4 worm cellular contexts compared by ENCODE assay signal in genomic region chrII:10548778-10549671, ce11.
TF ChIP-seq lines count a peak whose summit lies in the region.

No protein-coding gene starts in this region.

TF ChIP-seq in whole organism, L2 larva, 48 proteins besides CTCF, POLR2A, EP300 and RAD21 (continues in another document):
- TF ChIP-seq elt-1 (tag; optimal IDR thresholded peaks at IDR 0.05; lab: Kevin White, UChicago) = no peak
- peak; percentile 82 for TF ChIP-seq mab-5 (tag; optimal IDR thresholded peaks at IDR 0.05; lab: Kevin White, UChicago)
- TF ChIP-seq nhr-11 (tag; optimal IDR thresholded peaks at IDR 0.05; lab: Kevin White, UChicago) = peak; percentile 40
- TF ChIP-seq nhr-12 (tag; optimal IDR thresholded peaks at IDR 0.05; lab: Kevin White, UChicago) = no peak
- TF ChIP-seq nhr-237 (tag; optimal IDR thresholded peaks at IDR 0.05; lab: Kevin White, UChicago) = no peak
- TF ChIP-seq dmd-4 (tag; optimal IDR thresholded peaks at IDR 0.05; lab: Kevin White, UChicago) = no peak
- no peak for TF ChIP-seq alr-1 (tag; optimal IDR thresholded peaks at IDR 0.05; lab: Kevin White, UChicago)
- TF ChIP-seq C34F6.9 (tag; optimal IDR thresholded peaks at IDR 0.05; lab: Kevin White, UChicago) = peak; percentile 90
- TF ChIP-seq aly-2 (tag; optimal IDR thresholded peaks at IDR 0.05; lab: Kevin White, UChicago) = no peak
- TF ChIP-seq lsy-2 (tag; optimal IDR thresholded peaks at IDR 0.05; lab: Kevin White, UChicago) = peak; percentile 70 to 85
- no peak for TF ChIP-seq unc-62 (GFP tag; optimal IDR thresholded peaks at IDR 0.05; lab: Kevin White, UChicago)
- no peak for TF ChIP-seq lin-39 (tag; optimal IDR thresholded peaks at IDR 0.05; lab: Kevin White, UChicago)
- no peak for TF ChIP-seq ztf-11 (tag; optimal IDR thresholded peaks at IDR 0.05; lab: Kevin White, UChicago)
- TF ChIP-seq nhr-6 (tag; optimal IDR thresholded peaks at IDR 0.05; lab: Kevin White, UChicago) = peak; percentile 29
- no peak for TF ChIP-seq unc-39 (tag; optimal IDR thresholded peaks at IDR 0.05; lab: Kevin White, UChicago)
- TF ChIP-seq lin-11 (tag; optimal IDR thresholded peaks at IDR 0.05; lab: Kevin White, UChicago) = peak; percentile 93
- TF ChIP-seq crh-2 (tag; optimal IDR thresholded peaks at IDR 0.05; lab: Kevin White, UChicago) = peak; percentile 71
- peak; percentile 86 for TF ChIP-seq lin-13 (GFP tag; optimal IDR thresholded peaks at IDR 0.05; lab: Kevin White, UChicago)
- TF ChIP-seq nhr-25 (tag; optimal IDR thresholded peaks at IDR 0.05; lab: Kevin White, UChicago) = peak; percentile 83
- TF ChIP-seq nhr-77 (tag; optimal IDR thresholded peaks at IDR 0.05; lab: Kevin White, UChicago) = no peak
- no peak for TF ChIP-seq R02D3.7 (tag; optimal IDR thresholded peaks at IDR 0.05; lab: Kevin White, UChicago)
- TF ChIP-seq nhr-10 (tag; optimal IDR thresholded peaks at IDR 0.05; lab: Kevin White, UChicago) = no peak
- TF ChIP-seq nhr-129 (tag; optimal IDR thresholded peaks at IDR 0.05; lab: Kevin White, UChicago) = peak; percentile 92
- TF ChIP-seq skn-1 (tag; optimal IDR thresholded peaks at IDR 0.05; lab: Kevin White, UChicago) = no peak

TF ChIP-seq in whole organism, L4 larva, 104 proteins besides CTCF, POLR2A, EP300 and RAD21 (continues in another document):
- TF ChIP-seq aha-1 (tag; lab: Kevin White, UChicago) = peak; percentile 100
- TF ChIP-seq lir-3 (tag; optimal IDR thresholded peaks at IDR 0.05; lab: Kevin White, UChicago) = no peak
- TF ChIP-seq attf-4 (tag; optimal IDR thresholded peaks at IDR 0.05; lab: Kevin White, UChicago) = no peak
- peak; percentile 96 for TF ChIP-seq hlh-30 (tag; optimal IDR thresholded peaks at IDR 0.05; lab: Kevin White, UChicago; ENCODE audit: insufficient read depth)
- TF ChIP-seq egl-27 (tag; optimal IDR thresholded peaks at IDR 0.05; lab: Kevin White, UChicago) = no peak
- TF ChIP-seq unc-130 (GFP tag; optimal IDR thresholded peaks at IDR 0.05; lab: Kevin White, UChicago) = peak; percentile 16
- TF ChIP-seq cey-2 (tag; optimal IDR thresholded peaks at IDR 0.05; lab: Kevin White, UChicago; ENCODE audit: borderline replicate concordance, insufficient read depth) = peak; percentile 69
- TF ChIP-seq nhr-28 (tag; optimal IDR thresholded peaks at IDR 0.05; lab: Kevin White, UChicago) = peak; percentile 51
- no peak for TF ChIP-seq mxl-2 (GFP tag; conservative IDR thresholded peaks at IDR 0.05; lab: Robert Waterston, UW)
- TF ChIP-seq nhr-25 (tag; optimal IDR thresholded peaks at IDR 0.05; lab: Kevin White, UChicago; ENCODE audit: borderline replicate concordance, insufficient read depth) = peak; percentile 51
- TF ChIP-seq hlh-11 (tag; optimal IDR thresholded peaks at IDR 0.05; lab: Kevin White, UChicago) = peak; percentile 82
- TF ChIP-seq madf-5 (GFP tag; IDR thresholded peaks at IDR 0.05; lab: Robert Waterston, UW) = peak in 1 of 2 experiments; percentile 75; a peak in 1 of 4 replicates
- no peak for TF ChIP-seq D1046.2 (GFP tag; IDR thresholded peaks at IDR 0.05; lab: Robert Waterston, UW)
- peak; percentile 96 for TF ChIP-seq set-16 (GFP tag; IDR thresholded peaks at IDR 0.05; lab: Robert Waterston, UW)
- 0 out of 2 replicates have a peak, but pooled peaks have one; percentile 21 for TF ChIP-seq nhr-41 (GFP tag; IDR thresholded peaks at IDR 0.05; lab: Robert Waterston, UW)
- TF ChIP-seq ceh-44 (GFP tag; IDR thresholded peaks at IDR 0.05; lab: Robert Waterston, UW) = 0 out of 2 replicates have a peak, but pooled peaks have one; percentile 29
- TF ChIP-seq R02D3.7 (tag; optimal IDR thresholded peaks at IDR 0.05; lab: Kevin White, UChicago) = no peak
- peak; percentile 77 for TF ChIP-seq pha-4 (GFP tag; IDR thresholded peaks at IDR 0.05; lab: Robert Waterston, UW)
- peak; percentile 79 for TF ChIP-seq pha-4 (tag; optimal IDR thresholded peaks at IDR 0.05; lab: Kevin White, UChicago)
- peak; percentile 61; the same call in 1 of the 2 replicates for TF ChIP-seq ceh-20 (GFP tag; IDR thresholded peaks at IDR 0.05; lab: Robert Waterston, UW)
- no peak for TF ChIP-seq spr-3 (GFP tag; optimal IDR thresholded peaks at IDR 0.05; lab: Kevin White, UChicago)
- TF ChIP-seq nhr-6 (tag; optimal IDR thresholded peaks at IDR 0.05; lab: Kevin White, UChicago) = peak; percentile 57

TF ChIP-seq in whole organism, late embryonic, 69 proteins besides CTCF, POLR2A, EP300 and RAD21 (continues in another document):
- peak; percentile 88 for TF ChIP-seq ama-1 (optimal IDR thresholded peaks at IDR 0.05; lab: Kevin White, UChicago)
- peak; percentile 70 for TF ChIP-seq unc-42 (tag; optimal IDR thresholded peaks at IDR 0.05; lab: Kevin White, UChicago)
- TF ChIP-seq madf-2 (tag; optimal IDR thresholded peaks at IDR 0.05; lab: Kevin White, UChicago) = peak; percentile 18
- no peak for TF ChIP-seq sox-2 (GFP tag; IDR thresholded peaks at IDR 0.05; lab: Robert Waterston, UW)
- TF ChIP-seq syd-9 (tag; optimal IDR thresholded peaks at IDR 0.05; lab: Kevin White, UChicago) = peak; percentile 25
- peak; percentile 28 for TF ChIP-seq unc-55 (GFP tag; optimal IDR thresholded peaks at IDR 0.05; lab: Kevin White, UChicago)
- TF ChIP-seq fax-1 (tag; optimal IDR thresholded peaks at IDR 0.05; lab: Kevin White, UChicago) = no peak
- peak; percentile 2 for TF ChIP-seq gmeb-2 (tag; optimal IDR thresholded peaks at IDR 0.05; lab: Kevin White, UChicago)
- TF ChIP-seq ceh-14 (tag; optimal IDR thresholded peaks at IDR 0.05; lab: Kevin White, UChicago) = peak; percentile 61
- peak; percentile 53 for TF ChIP-seq mec-3 (tag; optimal IDR thresholded peaks at IDR 0.05; lab: Kevin White, UChicago; ENCODE audit: borderline replicate concordance)
- TF ChIP-seq dve-1 (tag; optimal IDR thresholded peaks at IDR 0.05; lab: Kevin White, UChicago) = peak; percentile 37
- TF ChIP-seq rnt-1 (tag; optimal IDR thresholded peaks at IDR 0.05; lab: Kevin White, UChicago) = peak; percentile 67
- TF ChIP-seq ref-2 (tag; optimal IDR thresholded peaks at IDR 0.05; lab: Kevin White, UChicago) = peak; percentile 90
- peak; percentile 15 for TF ChIP-seq K09A11.1 (tag; optimal IDR thresholded peaks at IDR 0.05; lab: Kevin White, UChicago; ENCODE audit: insufficient read depth)
- peak; percentile 5 for TF ChIP-seq ztf-16 (tag; optimal IDR thresholded peaks at IDR 0.05; lab: Kevin White, UChicago)
- TF ChIP-seq sox-4 (tag; optimal IDR thresholded peaks at IDR 0.05; lab: Kevin White, UChicago) = no peak
- peak; percentile 62 for TF ChIP-seq tbx-2 (tag; optimal IDR thresholded peaks at IDR 0.05; lab: Kevin White, UChicago)
- no peak for TF ChIP-seq che-1 (tag; optimal IDR thresholded peaks at IDR 0.05; lab: Kevin White, UChicago)
- peak; percentile 42 for TF ChIP-seq pax-1 (tag; optimal IDR thresholded peaks at IDR 0.05; lab: Kevin White, UChicago)
- no peak for TF ChIP-seq hlh-8 (tag; optimal IDR thresholded peaks at IDR 0.05; lab: Kevin White, UChicago)
- TF ChIP-seq F13H6.1 (tag; optimal IDR thresholded peaks at IDR 0.05; lab: Kevin White, UChicago) = peak; percentile 31
- TF ChIP-seq pha-4 (tag; optimal IDR thresholded peaks at IDR 0.05; lab: Kevin White, UChicago) = peak; percentile 11
- TF ChIP-seq T23F11.4 (GFP tag; optimal IDR thresholded peaks at IDR 0.05; lab: Kevin White, UChicago) = peak; percentile 30
- peak; percentile 96 for TF ChIP-seq hlh-30 (tag; optimal IDR thresholded peaks at IDR 0.05; lab: Kevin White, UChicago; ENCODE audit: insufficient read depth)
- no peak for TF ChIP-seq pat-9 (tag; optimal IDR thresholded peaks at IDR 0.05; lab: Kevin White, UChicago)
- peak; percentile 73 for TF ChIP-seq pros-1 (tag; optimal IDR thresholded peaks at IDR 0.05; lab: Kevin White, UChicago)

TF ChIP-seq in whole organism, mixed stage, embryonic, 35 proteins besides CTCF, POLR2A, EP300 and RAD21 (continues in another document):
- peak; percentile 99 for TF ChIP-seq nhr-2 (tag; optimal IDR thresholded peaks at IDR 0.05; lab: Kevin White, UChicago)
- TF ChIP-seq ham-2 (GFP tag; optimal IDR thresholded peaks at IDR 0.05; lab: Kevin White, UChicago) = peak; percentile 74
- TF ChIP-seq nhr-76 (tag; optimal IDR thresholded peaks at IDR 0.05; lab: Kevin White, UChicago) = no peak
- TF ChIP-seq elt-1 (tag; optimal IDR thresholded peaks at IDR 0.05; lab: Kevin White, UChicago; ENCODE audit: borderline replicate concordance, insufficient read depth) = no peak
- TF ChIP-seq ceh-83 (GFP tag; optimal IDR thresholded peaks at IDR 0.05; lab: Kevin White, UChicago) = no peak
- no peak for TF ChIP-seq sem-2 (GFP tag; optimal IDR thresholded peaks at IDR 0.05; lab: Kevin White, UChicago)
- no peak for TF ChIP-seq elt-3 (tag; optimal IDR thresholded peaks at IDR 0.05; lab: Kevin White, UChicago)
- TF ChIP-seq nhr-12 (tag; optimal IDR thresholded peaks at IDR 0.05; lab: Kevin White, UChicago) = peak; percentile 42
- no peak for TF ChIP-seq M03D4.4 (tag; optimal IDR thresholded peaks at IDR 0.05; lab: Kevin White, UChicago)
- peak; percentile 71 for TF ChIP-seq unc-120 (tag; optimal IDR thresholded peaks at IDR 0.05; lab: Kevin White, UChicago; ENCODE audit: poor library complexity, severe bottlenecking)
- peak; percentile 57 for TF ChIP-seq mep-1 (tag; optimal IDR thresholded peaks at IDR 0.05; lab: Kevin White, UChicago)
- no peak for TF ChIP-seq hlh-1 (tag; optimal IDR thresholded peaks at IDR 0.05; lab: Kevin White, UChicago)
- peak; percentile 10 for TF ChIP-seq ceh-39 (tag; optimal IDR thresholded peaks at IDR 0.05; lab: Kevin White, UChicago)
- no peak for TF ChIP-seq tbx-8 (GFP tag; optimal IDR thresholded peaks at IDR 0.05; lab: Kevin White, UChicago)
- peak; percentile 11 for TF ChIP-seq drap-1 (GFP tag; optimal IDR thresholded peaks at IDR 0.05; lab: Kevin White, UChicago)
- peak; percentile 32 for TF ChIP-seq lin-32 (GFP tag; optimal IDR thresholded peaks at IDR 0.05; lab: Kevin White, UChicago)
- no peak for TF ChIP-seq bed-3 (GFP tag; optimal IDR thresholded peaks at IDR 0.05; lab: Kevin White, UChicago)
- no peak for TF ChIP-seq mab-5 (tag; optimal IDR thresholded peaks at IDR 0.05; lab: Kevin White, UChicago)
- TF ChIP-seq lin-13 (tag; optimal IDR thresholded peaks at IDR 0.05; lab: Kevin White, UChicago) = peak; percentile 67
- peak; percentile 65 for TF ChIP-seq unc-62 (GFP tag; optimal IDR thresholded peaks at IDR 0.05; lab: Kevin White, UChicago)
- TF ChIP-seq pha-4 (tag; optimal IDR thresholded peaks at IDR 0.05; lab: Kevin White, UChicago) = peak; percentile 85
- no peak for TF ChIP-seq nhr-28 (tag; optimal IDR thresholded peaks at IDR 0.05; lab: Kevin White, UChicago)
- TF ChIP-seq cnd-1 (tag; optimal IDR thresholded peaks at IDR 0.05; lab: Kevin White, UChicago) = peak; percentile 63
- no peak for TF ChIP-seq zip-8 (tag; optimal IDR thresholded peaks at IDR 0.05; lab: Kevin White, UChicago)
- no peak for TF ChIP-seq unc-39 (tag; optimal IDR thresholded peaks at IDR 0.05; lab: Kevin White, UChicago)
- TF ChIP-seq flh-1 (GFP tag; optimal IDR thresholded peaks at IDR 0.05; lab: Kevin White, UChicago) = peak; percentile 22
- peak; percentile 70 for TF ChIP-seq ces-1 (GFP tag; optimal IDR thresholded peaks at IDR 0.05; lab: Kevin White, UChicago)
- peak; percentile 55 for TF ChIP-seq nhr-237 (tag; optimal IDR thresholded peaks at IDR 0.05; lab: Kevin White, UChicago)
- peak; percentile 68 for TF ChIP-seq sptf-1 (tag; optimal IDR thresholded peaks at IDR 0.05; lab: Kevin White, UChicago)
